Fruit fly (Drosophila melanogaster): Measurements from ENCODE around the gene CG42675.
A peak's percentile ranks its signal among the peaks of the same experiment; 100 is the strongest.

The CG42675 gene

dm6 chr3R:5824456-5824855 lies 11.0 kb downstream of the CG42675 start, which contains the start of the genes Sec20 and dgrn (continued):
- no peak for TF ChIP-seq fd64A (GFP tag; optimal IDR thresholded peaks at IDR 0.05)
- peak; percentile 37 for TF ChIP-seq CG2202 (tag; optimal IDR thresholded peaks at IDR 0.05)
- peak; percentile 89 for TF ChIP-seq CG14710 (tag; optimal IDR thresholded peaks at IDR 0.05)
- TF ChIP-seq BtbVII (GFP tag; optimal IDR thresholded peaks at IDR 0.05) = no peak
- peak; percentile 47; the same call in 1 of the 2 replicates for TF ChIP-seq CG6689 (GFP tag; IDR thresholded peaks at IDR 0.05)
- TF ChIP-seq CG12769 (tag; optimal IDR thresholded peaks at IDR 0.05) = no peak
- no peak for TF ChIP-seq br (optimal IDR thresholded peaks at IDR 0.05)
- peak; percentile 87 for TF ChIP-seq tna (GFP tag; IDR thresholded peaks at IDR 0.05; ENCODE audit: partially characterized antibody)
- TF ChIP-seq Mad (GFP tag; optimal IDR thresholded peaks at IDR 0.05) = peak; percentile 48
- TF ChIP-seq lab (GFP tag; optimal IDR thresholded peaks at IDR 0.05) = peak; percentile 71
- TF ChIP-seq so (GFP tag; IDR thresholded peaks at IDR 0.05) = no peak; the same call in 2 of the 3 replicates
- peak; percentile 37; the same call in 1 of the 3 replicates for TF ChIP-seq CG34422 (GFP tag; IDR thresholded peaks at IDR 0.05)
- TF ChIP-seq grau (tag; optimal IDR thresholded peaks at IDR 0.05) = peak; percentile 74
- TF ChIP-seq Doc3 (GFP tag; IDR thresholded peaks at IDR 0.05; ENCODE audit: partially characterized antibody) = peak; percentile 91
- no peak for TF ChIP-seq CG15011 (GFP tag; optimal IDR thresholded peaks at IDR 0.05)
- peak; percentile 60 for TF ChIP-seq CG32532 (GFP tag; IDR thresholded peaks at IDR 0.05)
- TF ChIP-seq gcm (GFP tag; optimal IDR thresholded peaks at IDR 0.05) = peak; percentile 61
- no peak for TF ChIP-seq Asciz (GFP tag; optimal IDR thresholded peaks at IDR 0.05)
- peak; percentile 60 for TF ChIP-seq Abd-B (GFP tag; optimal IDR thresholded peaks at IDR 0.05)
- TF ChIP-seq CG4730 (GFP tag; IDR thresholded peaks at IDR 0.05) = 0 out of 2 replicates have a peak, but pooled peaks have one; percentile 20
- 0 out of 2 replicates have a peak, but pooled peaks have one; percentile 25 for TF ChIP-seq Rx (GFP tag; IDR thresholded peaks at IDR 0.05)
- TF ChIP-seq CG8281 (tag; optimal IDR thresholded peaks at IDR 0.05) = no peak
- no peak for TF ChIP-seq chif (GFP tag; optimal IDR thresholded peaks at IDR 0.05)
- TF ChIP-seq abd-A (tag; optimal IDR thresholded peaks at IDR 0.05) = no peak
- no peak for TF ChIP-seq wek (GFP tag; optimal IDR thresholded peaks at IDR 0.05)
- TF ChIP-seq pb (GFP tag; optimal IDR thresholded peaks at IDR 0.05) = no peak
- TF ChIP-seq pros (GFP tag; optimal IDR thresholded peaks at IDR 0.05) = no peak
- peak; percentile 46; the same call in 1 of the 3 replicates for TF ChIP-seq dysf (GFP tag; IDR thresholded peaks at IDR 0.05)
- peak; percentile 50 for TF ChIP-seq chn (GFP tag; optimal IDR thresholded peaks at IDR 0.05)
- TF ChIP-seq CG10462 (GFP tag; optimal IDR thresholded peaks at IDR 0.05) = peak; percentile 31
- TF ChIP-seq Rfx (GFP tag; IDR thresholded peaks at IDR 0.05) = peak; percentile 78
- peak; percentile 44 for TF ChIP-seq CG17385 (GFP tag; optimal IDR thresholded peaks at IDR 0.05)
- TF ChIP-seq twi (tag; optimal IDR thresholded peaks at IDR 0.05) = peak; percentile 60
- TF ChIP-seq danr (GFP tag; IDR thresholded peaks at IDR 0.05) = peak; percentile 59
- peak; percentile 31 for TF ChIP-seq fd96Cb (tag; optimal IDR thresholded peaks at IDR 0.05)
- TF ChIP-seq Ptx1 (GFP tag; IDR thresholded peaks at IDR 0.05) = peak; percentile 75
- TF ChIP-seq Ada2b (GFP tag; IDR thresholded peaks at IDR 0.05) = peak; percentile 33; the same call in 1 of the 2 replicates
- TF ChIP-seq wdn (GFP tag; IDR thresholded peaks at IDR 0.05) = no peak
- TF ChIP-seq sim (GFP tag; IDR thresholded peaks at IDR 0.05) = no peak
- peak; percentile 64 for TF ChIP-seq CG10979 (tag; optimal IDR thresholded peaks at IDR 0.05)
- TF ChIP-seq CG8359 (GFP tag; optimal IDR thresholded peaks at IDR 0.05; ENCODE audit: borderline replicate concordance) = no peak
- TF ChIP-seq CG10654 (GFP tag; optimal IDR thresholded peaks at IDR 0.05) = peak; percentile 50
- peak; percentile 56 for TF ChIP-seq Six4 (GFP tag; optimal IDR thresholded peaks at IDR 0.05)
- no peak for TF ChIP-seq CG10565 (GFP tag; optimal IDR thresholded peaks at IDR 0.05)
- TF ChIP-seq CG32767 (GFP tag; IDR thresholded peaks at IDR 0.05) = peak; percentile 55; the same call in 1 of the 2 replicates
- TF ChIP-seq CG14965 (GFP tag; optimal IDR thresholded peaks at IDR 0.05; ENCODE audit: borderline replicate concordance) = no peak
- peak; percentile 96 for TF ChIP-seq CG16813 (GFP tag; IDR thresholded peaks at IDR 0.05; ENCODE audit: partially characterized antibody)
- TF ChIP-seq CG30431 (GFP tag; optimal IDR thresholded peaks at IDR 0.05) = no peak
- TF ChIP-seq lbe (GFP tag; optimal IDR thresholded peaks at IDR 0.05) = peak; percentile 83
- TF ChIP-seq Bteb2 (GFP tag; optimal IDR thresholded peaks at IDR 0.05) = peak; percentile 18
